Fruit fly (Drosophila melanogaster) ovary, adult (tissue): Measurements from ENCODE around the gene Ufd4.
A peak's percentile ranks its signal among the peaks of the same experiment; 100 is the strongest.

ENCODE experiments used
- CG17801 ChIP-seq: fragments of 200-800 bp; optimal IDR thresholded peaks from 2 replicates; lab custom pipeline; 2019; ENCODE audit warnings: missing biosample characterization, mild to moderate bottlenecking, missing genetic modification characterization, moderate library complexity; ENCODE audit not compliant: partially characterized antibody

Ufd4 gene

dm6 chr2L:10280772-10281171 is 11.4 kb downstream of the Ufd4 start, which contains the start of gene CG34043:
CG34043 (minus strand) TSS chr2L:10280872.
- TF ChIP-seq CG17801 (GFP tag; lab: Kevin White, UChicago), result no peak

dm6 chr2L:10278658-10279057 is 13.5 kb downstream of the Ufd4 start, which contains the start of gene Utx:
Utx (minus strand) TSS chr2L:10278811.
- peak; percentile 26 for TF ChIP-seq CG17801 (GFP tag; lab: Kevin White, UChicago)

dm6 chr2L:10277362-10277761 is 14.8 kb downstream of the Ufd4 start:
- peak; percentile 37 for TF ChIP-seq CG17801 (GFP tag; lab: Kevin White, UChicago)

dm6 chr2L:10276846-10277245 is 15.3 kb downstream of the Ufd4 start:
- no peak for TF ChIP-seq CG17801 (GFP tag; lab: Kevin White, UChicago)

- peak; percentile 79 for TF ChIP-seq CG17801 (GFP tag; lab: Kevin White, UChicago)
Observed at dm6 chr2L:10276436-10276835, 15.7 kb downstream of the Ufd4 start.

- TF ChIP-seq CG17801 (GFP tag; lab: Kevin White, UChicago), result peak; percentile 34
Observed at dm6 chr2L:10272224-10272623, 19.9 kb downstream of the Ufd4 start, which contains the start of gene trk. trk (minus strand) TSS chr2L:10272324.

dm6 chr2L:10269854-10270253 is 22.3 kb downstream of the Ufd4 start, which contains the start of gene Mulk:
Mulk (plus strand) TSS chr2L:10270051.
- TF ChIP-seq CG17801 (GFP tag; lab: Kevin White, UChicago), result no peak

dm6 chr2L:10268688-10269087 is 23.5 kb downstream of the Ufd4 start, which contains the start of gene CG4957:
CG4957 (plus strand) TSS chr2L:10268872.
- no peak for TF ChIP-seq CG17801 (GFP tag; lab: Kevin White, UChicago)

- no peak for TF ChIP-seq CG17801 (GFP tag; lab: Kevin White, UChicago)
Observed at dm6 chr2L:10266511-10266910, 25.7 kb downstream of the Ufd4 start, which contains the start of gene CG4953. CG4953 (plus strand) TSS chr2L:10266703.

- TF ChIP-seq CG17801 (GFP tag; lab: Kevin White, UChicago), result peak; percentile 21
Observed at dm6 chr2L:10265129-10265528, 27.0 kb downstream of the Ufd4 start, which contains the start of gene Mob3. Mob3 (plus strand) TSS chr2L:10265336.

dm6 chr2L:10263830-10264634 is 28.1 kb downstream of the Ufd4 start, which contains the start of gene REPTOR-BP:
REPTOR-BP (plus strand) TSS chr2L:10264125.
- TF ChIP-seq CG17801 (GFP tag; lab: Kevin White, UChicago), result no peak

- TF ChIP-seq CG17801 (GFP tag; lab: Kevin White, UChicago), result no peak
Observed at dm6 chr2L:10263343-10263744, 28.8 kb downstream of the Ufd4 start, which contains the start of gene Rsf1. Rsf1 (minus strand) TSS chr2L:10263554.

dm6 chr2L:10261774-10262173 is 30.4 kb downstream of the Ufd4 start:
- TF ChIP-seq CG17801 (GFP tag; lab: Kevin White, UChicago), result no peak

dm6 chr2L:10260750-10261493 is 31.2 kb downstream of the Ufd4 start, which contains the start of gene Pten:
Pten (minus strand) TSS chr2L:10261049.
- peak; percentile 26 for TF ChIP-seq CG17801 (GFP tag; lab: Kevin White, UChicago)
